Fruit fly (Drosophila melanogaster): ENCODE measurements around the gene abd-A.

Gene abd-A

dm6 chr3R:16793935-16794589, 35.8 kb downstream of the abd-A start (continued):
- TF ChIP-seq esg (GFP tag; conservative IDR thresholded peaks at IDR 0.05): peak; percentile 19; the same call in 1 of the 2 replicates
- TF ChIP-seq CG4820 (GFP tag; optimal IDR thresholded peaks at IDR 0.05): peak; percentile 63
- peak; percentile 78 for TF ChIP-seq CG2712 (tag; optimal IDR thresholded peaks at IDR 0.05)
- TF ChIP-seq HmgD (GFP tag; optimal IDR thresholded peaks at IDR 0.05): no peak
- no peak for TF ChIP-seq sna (GFP tag; IDR thresholded peaks at IDR 0.05; ENCODE audit: partially characterized antibody)
- TF ChIP-seq CG10147 (GFP tag; optimal IDR thresholded peaks at IDR 0.05): peak; percentile 68
- no peak for TF ChIP-seq NFAT (GFP tag; IDR thresholded peaks at IDR 0.05)
- no peak for TF ChIP-seq CG13287 (GFP tag; IDR thresholded peaks at IDR 0.05; ENCODE audit: partially characterized antibody)
- TF ChIP-seq NC2α (GFP tag; optimal IDR thresholded peaks at IDR 0.05): no peak
- peak; percentile 54 for TF ChIP-seq unpg (GFP tag; optimal IDR thresholded peaks at IDR 0.05)
- no peak for TF ChIP-seq CG8765 (GFP tag; IDR thresholded peaks at IDR 0.05)
- TF ChIP-seq dm (GFP tag; optimal IDR thresholded peaks at IDR 0.05): no peak
- TF ChIP-seq Myb (GFP tag; optimal IDR thresholded peaks at IDR 0.05): peak; percentile 12
- TF ChIP-seq NC2β (GFP tag; optimal IDR thresholded peaks at IDR 0.05): no peak
- TF ChIP-seq CG14441 (GFP tag; IDR thresholded peaks at IDR 0.05): 0 out of 2 replicates have a peak, but pooled peaks have one; percentile 27
- TF ChIP-seq ci (GFP tag; IDR thresholded peaks at IDR 0.05): no peak
- TF ChIP-seq Hr3 (GFP tag; optimal IDR thresholded peaks at IDR 0.05): peak; percentile 40
- peak; percentile 4 for TF ChIP-seq HLH54F (GFP tag; optimal IDR thresholded peaks at IDR 0.05)
- no peak for TF ChIP-seq CG4360 (GFP tag; IDR thresholded peaks at IDR 0.05)
- no peak for TF ChIP-seq Hmx (GFP tag; optimal IDR thresholded peaks at IDR 0.05)
- TF ChIP-seq Mrtf (GFP tag; IDR thresholded peaks at IDR 0.05): no peak
- TF ChIP-seq CG8089 (GFP tag; optimal IDR thresholded peaks at IDR 0.05): no peak
- TF ChIP-seq lola (GFP tag; optimal IDR thresholded peaks at IDR 0.05): peak in 1 of 3 experiments; percentile 58
- no peak for TF ChIP-seq fd64A (GFP tag; optimal IDR thresholded peaks at IDR 0.05)
- no peak for TF ChIP-seq ems (GFP tag; optimal IDR thresholded peaks at IDR 0.05)
- TF ChIP-seq CG4282 (GFP tag; optimal IDR thresholded peaks at IDR 0.05): no peak
- no peak for TF ChIP-seq otp (GFP tag; IDR thresholded peaks at IDR 0.05)
- peak; percentile 22 for TF ChIP-seq twi (tag; optimal IDR thresholded peaks at IDR 0.05)
- no peak for TF ChIP-seq CG32532 (GFP tag; IDR thresholded peaks at IDR 0.05)
- peak; percentile 52 for TF ChIP-seq ATbp (GFP tag; optimal IDR thresholded peaks at IDR 0.05)
- TF ChIP-seq CG15479 (GFP tag; optimal IDR thresholded peaks at IDR 0.05): no peak
- no peak for TF ChIP-seq Sin3A (optimal IDR thresholded peaks at IDR 0.05)
- TF ChIP-seq CG34224 (GFP tag; IDR thresholded peaks at IDR 0.05; ENCODE audit: partially characterized antibody): no peak
- TF ChIP-seq CG12155 (GFP tag; optimal IDR thresholded peaks at IDR 0.05): peak; percentile 15
- TF ChIP-seq ro (GFP tag; IDR thresholded peaks at IDR 0.05): no peak
- TF ChIP-seq CG15269 (tag; optimal IDR thresholded peaks at IDR 0.05): peak; percentile 70
- no peak for TF ChIP-seq pum (GFP tag; optimal IDR thresholded peaks at IDR 0.05)
- peak; percentile 57 for TF ChIP-seq Abd-B (GFP tag; optimal IDR thresholded peaks at IDR 0.05)
- TF ChIP-seq CG17912 (GFP tag; optimal IDR thresholded peaks at IDR 0.05): no peak
- TF ChIP-seq CG1792 (GFP tag; optimal IDR thresholded peaks at IDR 0.05): no peak
- TF ChIP-seq CG7271 (tag; optimal IDR thresholded peaks at IDR 0.05): no peak
- TF ChIP-seq CG9609 (GFP tag; optimal IDR thresholded peaks at IDR 0.05): no peak
- TF ChIP-seq tx (GFP tag; optimal IDR thresholded peaks at IDR 0.05): no peak
- peak; percentile 45 for TF ChIP-seq CG18476 (GFP tag; optimal IDR thresholded peaks at IDR 0.05)
- TF ChIP-seq fd96Cb (tag; optimal IDR thresholded peaks at IDR 0.05): peak; percentile 67
- peak; percentile 45 for TF ChIP-seq CG17385 (GFP tag; optimal IDR thresholded peaks at IDR 0.05)
- no peak for TF ChIP-seq CG1647 (GFP tag; optimal IDR thresholded peaks at IDR 0.05)
- no peak for TF ChIP-seq C15 (GFP tag; IDR thresholded peaks at IDR 0.05)
- no peak for TF ChIP-seq CG1024 (GFP tag; IDR thresholded peaks at IDR 0.05)
- TF ChIP-seq CG8359 (GFP tag; optimal IDR thresholded peaks at IDR 0.05; ENCODE audit: borderline replicate concordance): peak; percentile 27
- TF ChIP-seq tna (GFP tag; IDR thresholded peaks at IDR 0.05; ENCODE audit: partially characterized antibody): no peak
